Fruit fly (Drosophila melanogaster): ENCODE results near the gene csw.
A peak's percentile ranks its signal among the peaks of the same experiment; 100 is the strongest.

The csw gene

DNA sequence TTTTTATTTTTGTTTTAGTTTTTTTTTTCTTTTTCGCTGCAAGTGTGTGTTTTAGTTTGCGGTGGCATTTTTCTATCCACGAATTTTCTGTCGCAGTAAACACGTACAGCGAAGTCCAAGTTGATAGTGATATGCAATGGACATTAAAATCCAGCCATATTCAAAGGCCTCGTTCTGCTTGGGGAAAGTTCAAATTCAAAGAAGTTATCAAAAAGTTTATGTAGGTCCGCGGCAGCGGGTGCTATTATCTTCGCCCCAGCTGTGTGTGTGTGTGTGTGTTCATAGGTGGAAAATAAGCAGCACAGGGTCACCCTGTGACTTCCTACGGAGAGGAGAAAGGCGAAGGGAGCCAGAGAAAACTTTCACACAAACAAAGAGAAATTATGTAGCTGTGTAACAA, 6.5 kb upstream of the csw start (continued):
- TF ChIP-seq Fer3 (tag; optimal IDR thresholded peaks at IDR 0.05) (peak; percentile 18), C15 (GFP tag; IDR thresholded peaks at IDR 0.05) (no peak), bsh (GFP tag; optimal IDR thresholded peaks at IDR 0.05) (peak; percentile 40 to 74), ci (GFP tag; IDR thresholded peaks at IDR 0.05) (peak; percentile 94), seq (GFP tag; IDR thresholded peaks at IDR 0.05) (peak; percentile 75), Ssrp (tag; optimal IDR thresholded peaks at IDR 0.05) (peak; percentile 44), Ptx1 (GFP tag; IDR thresholded peaks at IDR 0.05) (peak; percentile 70), CG10979 (tag; optimal IDR thresholded peaks at IDR 0.05) (peak; percentile 47), ERR (GFP tag; optimal IDR thresholded peaks at IDR 0.05) (no peak), Elba2 (GFP tag; optimal IDR thresholded peaks at IDR 0.05) (no peak), rib (GFP tag; IDR thresholded peaks at IDR 0.05) (no peak), chm (GFP tag; IDR thresholded peaks at IDR 0.05) (peak; percentile 81), CG6689 (GFP tag; IDR thresholded peaks at IDR 0.05) (peak; percentile 71), dati (GFP tag; IDR thresholded peaks at IDR 0.05) (peak; percentile 60), CG4424 (GFP tag; optimal IDR thresholded peaks at IDR 0.05) (peak; percentile 48), CG6254 (GFP tag; optimal IDR thresholded peaks at IDR 0.05) (peak; percentile 99), Deaf1 (tag; optimal IDR thresholded peaks at IDR 0.05) (no peak), Hr39 (optimal IDR thresholded peaks at IDR 0.05) (no peak), Lhr (GFP tag; optimal IDR thresholded peaks at IDR 0.05) (peak; percentile 4), Poxn (GFP tag; IDR thresholded peaks at IDR 0.05) (no peak), Hr3 (GFP tag; optimal IDR thresholded peaks at IDR 0.05) (peak; percentile 57), Doc3 (GFP tag; IDR thresholded peaks at IDR 0.05; ENCODE audit: partially characterized antibody) (no peak), chinmo (GFP tag; IDR thresholded peaks at IDR 0.05; ENCODE audit: partially characterized antibody) (0 out of 4 replicates have a peak, but pooled peaks have one; percentile 19), CG2199 (GFP tag; IDR thresholded peaks at IDR 0.05) (0 out of 3 replicates have a peak, but pooled peaks have one; percentile 62), gce (GFP tag; IDR thresholded peaks at IDR 0.05) (peak; percentile 64; the same call in 2 of the 3 replicates), abd-A (tag; optimal IDR thresholded peaks at IDR 0.05) (no peak), Ets97D (GFP tag; optimal IDR thresholded peaks at IDR 0.05) (no peak), CG9437 (GFP tag; optimal IDR thresholded peaks at IDR 0.05) (peak; percentile 24), nerfin-1 (tag; optimal IDR thresholded peaks at IDR 0.05) (no peak), Nf-YB (GFP tag; optimal IDR thresholded peaks at IDR 0.05) (peak; percentile 36), lbe (GFP tag; optimal IDR thresholded peaks at IDR 0.05) (no peak), CG1792 (GFP tag; optimal IDR thresholded peaks at IDR 0.05) (no peak), gsb (GFP tag; IDR thresholded peaks at IDR 0.05) (no peak), CG4854 (GFP tag; optimal IDR thresholded peaks at IDR 0.05) (no peak), ase (GFP tag; IDR thresholded peaks at IDR 0.05) (peak; percentile 63; the same call in 1 of the 3 replicates), gfzf (GFP tag; optimal IDR thresholded peaks at IDR 0.05) (no peak), CG12299 (tag; optimal IDR thresholded peaks at IDR 0.05) (no peak), CrebB (tag; optimal IDR thresholded peaks at IDR 0.05) (no peak), CG16779 (GFP tag; IDR thresholded peaks at IDR 0.05) (0 out of 2 replicates have a peak, but pooled peaks have one; percentile 25), wek (GFP tag; optimal IDR thresholded peaks at IDR 0.05) (peak; percentile 55), lov (optimal IDR thresholded peaks at IDR 0.05) (no peak), lov (GFP tag; IDR thresholded peaks at IDR 0.05) (0 out of 3 replicates have a peak, but pooled peaks have one; percentile 48), Drgx (GFP tag; IDR thresholded peaks at IDR 0.05) (peak; percentile 86), CG12744 (GFP tag; optimal IDR thresholded peaks at IDR 0.05) (no peak), Hmx (GFP tag; optimal IDR thresholded peaks at IDR 0.05) (no peak), sens-2 (GFP tag; IDR thresholded peaks at IDR 0.05) (no peak), Dad (GFP tag; optimal IDR thresholded peaks at IDR 0.05) (peak; percentile 27), tup (GFP tag; optimal IDR thresholded peaks at IDR 0.05) (no peak), zen2 (GFP tag; IDR thresholded peaks at IDR 0.05; ENCODE audit: partially characterized antibody) (no peak), CG8281 (tag; optimal IDR thresholded peaks at IDR 0.05) (no peak), CG18011 (GFP tag; optimal IDR thresholded peaks at IDR 0.05) (peak; percentile 29), CG15011 (GFP tag; optimal IDR thresholded peaks at IDR 0.05) (no peak)

Data from whole organism, embryonic.